Worm (Caenorhabditis elegans): ENCODE data around the gene Y50D4A.4.

ce11 chrV:1243011-1243410, 47.1 kb upstream of the Y50D4A.4 start:
- TF ChIP-seq unc-55 (GFP tag; optimal IDR thresholded peaks at IDR 0.05) (peak; percentile 8), fkh-10 (GFP tag; optimal IDR thresholded peaks at IDR 0.05) (no peak), pha-4 (tag; optimal IDR thresholded peaks at IDR 0.05) (no peak), ceh-24 (tag; optimal IDR thresholded peaks at IDR 0.05) (no peak), nhr-11 (tag; optimal IDR thresholded peaks at IDR 0.05) (no peak), hlh-15 (tag; optimal IDR thresholded peaks at IDR 0.05) (no peak), sdc-2 (tag; optimal IDR thresholded peaks at IDR 0.05) (no peak), dmd-4 (tag; optimal IDR thresholded peaks at IDR 0.05; ENCODE audit: borderline replicate concordance) (no peak), ceh-18 (tag; optimal IDR thresholded peaks at IDR 0.05) (no peak), C08G9.2 (tag; optimal IDR thresholded peaks at IDR 0.05) (no peak), npax-4 (tag; optimal IDR thresholded peaks at IDR 0.05) (no peak), elt-2 (tag; optimal IDR thresholded peaks at IDR 0.05) (no peak), fkh-6 (tag; optimal IDR thresholded peaks at IDR 0.05) (no peak), F13H6.1 (tag; optimal IDR thresholded peaks at IDR 0.05) (no peak)
